Fruit fly (Drosophila melanogaster) whole organism: ENCODE results near the gene GlnRS.

Experiments used
- CG8478 ChIP-seq: fragments of >200 bp; optimal IDR thresholded peaks from 2 replicates; lab custom pipeline; 2018; ENCODE audit warnings: inconsistent platforms
- pan ChIP-seq: fragments of >200 bp; optimal IDR thresholded peaks from 2 replicates; lab custom pipeline; 2017
- psq ChIP-seq: fragments of >200 bp; optimal IDR thresholded peaks from 2 replicates; lab custom pipeline; 2017

DNA sequence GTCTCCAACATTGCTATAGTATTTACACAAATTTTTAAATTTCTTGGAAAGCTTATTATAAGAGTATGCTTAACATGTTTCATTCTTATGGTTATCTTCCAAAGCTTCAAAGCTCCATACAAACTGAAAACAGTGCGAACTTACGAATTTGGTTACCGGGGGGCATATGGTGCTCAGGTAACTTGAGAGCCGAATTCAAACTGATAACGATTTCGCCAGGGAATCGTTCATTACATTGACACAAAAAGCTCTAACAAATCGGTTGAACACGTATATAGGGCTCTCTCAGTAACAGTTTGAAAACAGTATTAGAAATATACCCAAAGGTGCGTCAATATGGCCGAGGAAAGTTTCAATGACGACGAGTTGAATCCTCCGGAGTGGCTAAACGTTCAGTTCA is 35.1 kb upstream of the GlnRS start, which contains the start of gene CG13659:
- TF ChIP-seq CG8478: no peak
- no peak for TF ChIP-seq psq (lab: Kevin White, UChicago)
- no peak for TF ChIP-seq pan (lab: Kevin White, UChicago)
